Worm (Caenorhabditis elegans) whole organism, young adult: ENCODE results near the gene nfki-1.

Experiments
- B0035.1 ChIP-seq: sonication (generic microtip); optimal IDR thresholded peaks from 2 replicates; lab custom pipeline; 2016; ENCODE audit warnings: missing genetic modification characterization, mild to moderate bottlenecking, missing compliant biosample characterization, missing genotype, missing genetic modification reagents
- B0261.1 ChIP-seq: sonication (generic microtip); optimal IDR thresholded peaks from 2 replicates; lab custom pipeline; 2016; ENCODE audit warnings: mild to moderate bottlenecking, missing genetic modification characterization, moderate library complexity, missing compliant biosample characterization
- B0336.3 ChIP-seq: fragments of 200-800 bp; sonication (Bioruptor generic); IDR thresholded peaks from 2 replicates; pipeline ENCODE4 v1.3.6; 2022; ENCODE audit warnings: missing genetic modification characterization, missing compliant biosample characterization
- D2030.7 ChIP-seq: fragments of 200-800 bp; sonication (Bioruptor generic); IDR thresholded peaks from 2 replicates; pipeline ENCODE4 v1.3.6; 2022; ENCODE audit warnings: missing genetic modification reagents, missing genetic modification characterization, missing compliant biosample characterization
- F10E7.11 ChIP-seq: sonication (generic microtip); optimal IDR thresholded peaks from 2 replicates; lab custom pipeline; 2017; ENCODE audit warnings: mild to moderate bottlenecking, missing genetic modification characterization, moderate library complexity, missing compliant biosample characterization
- F52B5.7 ChIP-seq: sonication (generic microtip); optimal IDR thresholded peaks from 2 replicates; lab custom pipeline; 2016; ENCODE audit warnings: mild to moderate bottlenecking, missing genetic modification characterization, missing compliant biosample characterization
- F57A8.1 ChIP-seq: fragments of 200-800 bp; sonication (Bioruptor generic); optimal IDR thresholded peaks from 2 replicates; lab custom pipeline; 2018; ENCODE audit warnings: mild to moderate bottlenecking, missing genetic modification characterization, moderate library complexity, missing compliant biosample characterization
- K12H6.12 ChIP-seq: fragments of 200-800 bp; sonication (Bioruptor generic); optimal IDR thresholded peaks from 2 replicates; lab custom pipeline; 2018; ENCODE audit warnings: mild to moderate bottlenecking, missing genetic modification characterization, missing compliant biosample characterization
- T26A5.8 ChIP-seq: sonication (generic microtip); optimal IDR thresholded peaks from 2 replicates; lab custom pipeline; 2016; ENCODE audit warnings: missing genetic modification characterization, missing compliant biosample characterization
- Y53G8AR.9 ChIP-seq: fragments of 200-800 bp; sonication (Bioruptor generic); conservative IDR thresholded peaks from 2 replicates; pipeline ENCODE4 v1.3.6; 2022; ENCODE audit warnings: missing genetic modification reagents, missing genetic modification characterization, missing compliant biosample characterization
- ZK185.1 ChIP-seq: sonication (generic microtip); optimal IDR thresholded peaks from 2 replicates; lab custom pipeline; 2016; ENCODE audit warnings: mild to moderate bottlenecking, missing genetic modification characterization, missing compliant biosample characterization; ENCODE audit not compliant: poor library complexity, severe bottlenecking
- aptf-3 ChIP-seq: fragments of 200-800 bp; sonication (Bioruptor generic); IDR thresholded peaks from 2 replicates; pipeline ENCODE4 v1.3.6; 2022; ENCODE audit warnings: missing genetic modification characterization, missing compliant biosample characterization
- atf-7 ChIP-seq: sonication (generic microtip); optimal IDR thresholded peaks from 2 replicates; lab custom pipeline; 2017; ENCODE audit warnings: mild to moderate bottlenecking, missing genetic modification characterization, missing compliant biosample characterization
- athp-1 ChIP-seq: sonication (generic microtip); optimal IDR thresholded peaks from 2 replicates; lab custom pipeline; 2017; ENCODE audit warnings: mild to moderate bottlenecking, missing genetic modification characterization, missing compliant biosample characterization
- attf-5 ChIP-seq: fragments of 200-800 bp; sonication (Bioruptor generic); optimal IDR thresholded peaks from 2 replicates; lab custom pipeline; 2018; ENCODE audit warnings: mild to moderate bottlenecking, missing genetic modification characterization, missing compliant biosample characterization
- bed-2 ChIP-seq: fragments of 200-800 bp; sonication (Bioruptor generic); IDR thresholded peaks from 2 replicates; pipeline ENCODE4 v1.3.6; 2022; ENCODE audit warnings: missing genetic modification reagents, missing genetic modification characterization, missing compliant biosample characterization
- cebp-1 ChIP-seq, 2 experiments: fragments of 200-800 bp in 1 of 2; sonication (Bioruptor generic) in 1 of 2; sonication (generic microtip) in 1 of 2; IDR thresholded peaks in 1 of 2; optimal IDR thresholded peaks in 1 of 2; 2 replicates each; pipeline versions ENCODE4 v1.3.6 to Lab custom; 2017 to 2022; ENCODE audit warnings: missing compliant biosample characterization in 2 of 2, missing genetic modification characterization in 2 of 2, mild to moderate bottlenecking in 1 of 2, missing genetic modification reagents in 1 of 2, moderate library complexity in 1 of 2
- ceh-58 ChIP-seq: fragments of 200-800 bp; sonication (Bioruptor generic); IDR thresholded peaks from 2 replicates; pipeline ENCODE4 v1.3.6; 2022; ENCODE audit warnings: missing genetic modification characterization, missing compliant biosample characterization
- ceh-79 ChIP-seq: sonication (generic microtip); optimal IDR thresholded peaks from 2 replicates; lab custom pipeline; 2017; ENCODE audit warnings: mild to moderate bottlenecking, missing genetic modification characterization, missing compliant biosample characterization
- chd-7 ChIP-seq: sonication (generic microtip); optimal IDR thresholded peaks from 2 replicates; lab custom pipeline; 2016; ENCODE audit warnings: mild to moderate bottlenecking, missing genetic modification characterization, moderate library complexity, missing compliant biosample characterization
- dox-1 ChIP-seq: fragments of 200-800 bp; sonication (Bioruptor generic); IDR thresholded peaks from 2 replicates; pipeline ENCODE4 v1.3.6; 2022; ENCODE audit warnings: missing genetic modification reagents, missing genetic modification characterization, missing compliant biosample characterization
- ekl-4 ChIP-seq: fragments of 200-800 bp; sonication (Bioruptor generic); IDR thresholded peaks from 2 replicates; pipeline ENCODE4 v1.3.6; 2022; ENCODE audit warnings: missing genetic modification reagents, missing genetic modification characterization, missing compliant biosample characterization
- ets-4 ChIP-seq: fragments of 200-800 bp; sonication (Bioruptor generic); optimal IDR thresholded peaks from 2 replicates; lab custom pipeline; 2018; ENCODE audit warnings: mild to moderate bottlenecking, missing genetic modification characterization, missing compliant biosample characterization
- gei-17 ChIP-seq: fragments of 200-800 bp; sonication (Bioruptor generic); optimal IDR thresholded peaks from 2 replicates; lab custom pipeline; 2018; ENCODE audit warnings: mild to moderate bottlenecking, missing genetic modification characterization, missing compliant biosample characterization
- hmg-20 ChIP-seq: fragments of 200-800 bp; sonication (Bioruptor generic); IDR thresholded peaks from 2 replicates; pipeline ENCODE4 v1.3.6; 2022; ENCODE audit warnings: missing genetic modification reagents, missing genetic modification characterization, missing compliant biosample characterization
- let-526 ChIP-seq: fragments of 200-800 bp; sonication (Bioruptor generic); IDR thresholded peaks from 2 replicates; pipeline ENCODE4 v1.3.6; 2022; ENCODE audit warnings: missing genetic modification reagents, missing genetic modification characterization, missing compliant biosample characterization
- lin-35 ChIP-seq, 3 experiments: fragments of 150-350 bp in 2 of 3; sonication (generic microtip) in 1 of 3; optimal IDR thresholded peaks; 2 replicates each; lab custom pipeline; 2014 to 2018; ENCODE audit warnings: missing biosample characterization in 3 of 3, missing genetic modification characterization in 3 of 3, missing genetic modification reagents in 3 of 3
- lin-40 ChIP-seq: sonication (generic microtip); optimal IDR thresholded peaks from 2 replicates; lab custom pipeline; 2016; ENCODE audit warnings: missing genetic modification characterization, mild to moderate bottlenecking, missing compliant biosample characterization, missing genotype, missing genetic modification reagents
- lsy-27 ChIP-seq: sonication (generic microtip); optimal IDR thresholded peaks from 2 replicates; lab custom pipeline; 2017; ENCODE audit warnings: missing genetic modification characterization, mild to moderate bottlenecking, missing compliant biosample characterization, antibody characterized with exemption, missing genotype, borderline replicate concordance; ENCODE audit not compliant: insufficient read depth
- madf-10 ChIP-seq: sonication (generic microtip); optimal IDR thresholded peaks from 2 replicates; lab custom pipeline; 2016; ENCODE audit warnings: mild to moderate bottlenecking, missing genetic modification characterization, missing compliant biosample characterization
- mxl-1 ChIP-seq: sonication (generic microtip); optimal IDR thresholded peaks from 2 replicates; lab custom pipeline; 2016; ENCODE audit warnings: missing genetic modification characterization, missing compliant biosample characterization
- nfya-1 ChIP-seq: sonication (generic microtip); optimal IDR thresholded peaks from 2 replicates; lab custom pipeline; 2017; ENCODE audit warnings: antibody characterized with exemption, missing compliant biosample characterization, missing genetic modification characterization, borderline replicate concordance; ENCODE audit not compliant: insufficient read depth
- nfya-2 ChIP-seq: fragments of 200-800 bp; sonication (Bioruptor generic); IDR thresholded peaks from 2 replicates; pipeline ENCODE4 v1.3.6; 2022; ENCODE audit warnings: missing genetic modification reagents, missing genetic modification characterization, missing compliant biosample characterization
- nhr-80 ChIP-seq: sonication (generic microtip); optimal IDR thresholded peaks from 2 replicates; lab custom pipeline; 2016; ENCODE audit warnings: missing genetic modification characterization, missing compliant biosample characterization
- nhr-90 ChIP-seq: sonication (generic microtip); optimal IDR thresholded peaks from 2 replicates; lab custom pipeline; 2016; ENCODE audit warnings: missing genotype, mild to moderate bottlenecking, missing genetic modification characterization, missing compliant biosample characterization
- pbrm-1 ChIP-seq: fragments of 200-800 bp; sonication (Bioruptor generic); IDR thresholded peaks from 2 replicates; pipeline ENCODE4 v1.3.6; 2022; ENCODE audit warnings: missing genetic modification reagents, missing genetic modification characterization, missing compliant biosample characterization
- snpc-1.1 ChIP-seq: sonication (generic microtip); optimal IDR thresholded peaks from 2 replicates; lab custom pipeline; 2017; ENCODE audit warnings: missing genetic modification characterization, mild to moderate bottlenecking, missing compliant biosample characterization, antibody characterized with exemption, moderate library complexity, missing genotype, missing genetic modification reagents; ENCODE audit not compliant: insufficient read depth
- tbp1 ChIP-seq: fragments of 200-800 bp; sonication (Bioruptor generic); optimal IDR thresholded peaks from 2 replicates; lab custom pipeline; 2018; ENCODE audit warnings: mild to moderate bottlenecking, missing genetic modification characterization, missing compliant biosample characterization
- tbx-9 ChIP-seq: sonication (generic microtip); optimal IDR thresholded peaks from 2 replicates; lab custom pipeline; 2016; ENCODE audit warnings: borderline replicate concordance, missing genetic modification characterization, inconsistent platforms, missing compliant biosample characterization
- unc-62 ChIP-seq: fragments of 150-350 bp; optimal IDR thresholded peaks from 2 replicates; lab custom pipeline; 2014; ENCODE audit warnings: missing biosample characterization, missing genetic modification reagents, missing genetic modification characterization
- zfh-2 ChIP-seq: fragments of 200-800 bp; sonication (Bioruptor generic); conservative IDR thresholded peaks from 2 replicates; pipeline ENCODE4 v1.3.6; 2022; ENCODE audit warnings: missing genetic modification reagents, missing genetic modification characterization, missing compliant biosample characterization
- ztf-18 ChIP-seq: sonication (generic microtip); optimal IDR thresholded peaks from 2 replicates; lab custom pipeline; 2016; ENCODE audit warnings: missing genotype, mild to moderate bottlenecking, missing genetic modification characterization, missing compliant biosample characterization
- ztf-22 ChIP-seq: fragments of 200-800 bp; sonication (Bioruptor generic); optimal IDR thresholded peaks from 2 replicates; lab custom pipeline; 2018; ENCODE audit warnings: mild to moderate bottlenecking, missing genetic modification characterization, moderate library complexity, missing compliant biosample characterization
- ztf-25 ChIP-seq: fragments of 200-800 bp; sonication (Bioruptor generic); IDR thresholded peaks from 2 replicates; pipeline ENCODE4 v1.3.6; 2022; ENCODE audit warnings: missing genetic modification reagents, missing genetic modification characterization, missing compliant biosample characterization
- ztf-26 ChIP-seq: sonication (generic microtip); optimal IDR thresholded peaks from 2 replicates; lab custom pipeline; 2017; ENCODE audit warnings: missing genetic modification characterization, missing compliant biosample characterization
- ztf-3 ChIP-seq: fragments of 200-800 bp; sonication (Bioruptor generic); optimal IDR thresholded peaks from 2 replicates; lab custom pipeline; 2018; ENCODE audit warnings: mild to moderate bottlenecking, missing genetic modification characterization, missing compliant biosample characterization

The nfki-1 gene

ce11 chrX:15353874-15354480 lies 1.1 kb upstream of the nfki-1 start (continued):
- no peak for TF ChIP-seq nfya-1 (tag; lab: Kevin White, UChicago)
- TF ChIP-seq atf-7 (tag; lab: Kevin White, UChicago), result peak; percentile 75
- TF ChIP-seq attf-5 (GFP tag; lab: Kevin White, UChicago), result peak; percentile 89
- TF ChIP-seq B0261.1, result no peak
- TF ChIP-seq hmg-20 (GFP tag; lab: Robert Waterston, UW), result no peak
- peak; percentile 80 for TF ChIP-seq chd-7
- peak; percentile 97 for TF ChIP-seq K12H6.12 (tag; lab: Kevin White, UChicago)
- TF ChIP-seq athp-1 (tag; lab: Kevin White, UChicago), result peak; percentile 12
- TF ChIP-seq B0336.3 (GFP tag; lab: Robert Waterston, UW), result peak; percentile 74; the same call in 1 of the 2 replicates
- TF ChIP-seq F57A8.1 (GFP tag; lab: Kevin White, UChicago), result no peak
- TF ChIP-seq tbp1, result peak; percentile 25
- peak; percentile 95 for TF ChIP-seq lin-40
- no peak for TF ChIP-seq aptf-3 (GFP tag; lab: Robert Waterston, UW)
- peak; percentile 48 for TF ChIP-seq ZK185.1 (tag; lab: Kevin White, UChicago)
- peak; percentile 20 for TF ChIP-seq ceh-79 (tag; lab: Kevin White, UChicago)
- TF ChIP-seq F52B5.7 (tag; lab: Kevin White, UChicago), result no peak
- TF ChIP-seq dox-1 (GFP tag; lab: Robert Waterston, UW), result peak; percentile 76
- TF ChIP-seq F10E7.11 (tag; lab: Kevin White, UChicago), result no peak
- TF ChIP-seq nhr-90 (tag; lab: Kevin White, UChicago), result no peak
- peak; percentile 99 for TF ChIP-seq zfh-2 (GFP tag; lab: Robert Waterston, UW)
- no peak for TF ChIP-seq unc-62 (GFP tag; lab: Kevin White, UChicago)
- TF ChIP-seq ztf-26, result peak; percentile 93
- no peak for TF ChIP-seq nfya-2 (GFP tag; lab: Robert Waterston, UW)
- peak; percentile 84 for TF ChIP-seq nhr-80 (tag; lab: Kevin White, UChicago)
- no peak for TF ChIP-seq ceh-58 (GFP tag; lab: Robert Waterston, UW)
- no peak for TF ChIP-seq T26A5.8 (tag; lab: Kevin White, UChicago)
- TF ChIP-seq pbrm-1 (GFP tag; lab: Robert Waterston, UW), result peak; percentile 47
- peak; percentile 44; the same call in 1 of the 2 replicates for TF ChIP-seq Y53G8AR.9
- TF ChIP-seq ztf-3, result peak; percentile 68
- no peak for TF ChIP-seq snpc-1.1 (tag; lab: Kevin White, UChicago)
- TF ChIP-seq bed-2 (GFP tag; lab: Robert Waterston, UW), result peak; percentile 48; the same call in 1 of the 2 replicates
- peak; percentile 71 for TF ChIP-seq gei-17
- peak; percentile 33 for TF ChIP-seq ztf-22 (GFP tag; lab: Kevin White, UChicago)
- TF ChIP-seq madf-10 (tag; lab: Kevin White, UChicago), result peak; percentile 99
- TF ChIP-seq D2030.7 (GFP tag; lab: Robert Waterston, UW), result no peak
- TF ChIP-seq ekl-4 (GFP tag; lab: Robert Waterston, UW), result no peak
- peak; percentile 49 for TF ChIP-seq ztf-18 (tag; lab: Kevin White, UChicago)
- TF ChIP-seq lin-35 (GFP tag; optimal IDR thresholded peaks at IDR 0.05; lab: Kevin White, UChicago), result peak in 1 of 3 experiments; percentile 68

DNA sequence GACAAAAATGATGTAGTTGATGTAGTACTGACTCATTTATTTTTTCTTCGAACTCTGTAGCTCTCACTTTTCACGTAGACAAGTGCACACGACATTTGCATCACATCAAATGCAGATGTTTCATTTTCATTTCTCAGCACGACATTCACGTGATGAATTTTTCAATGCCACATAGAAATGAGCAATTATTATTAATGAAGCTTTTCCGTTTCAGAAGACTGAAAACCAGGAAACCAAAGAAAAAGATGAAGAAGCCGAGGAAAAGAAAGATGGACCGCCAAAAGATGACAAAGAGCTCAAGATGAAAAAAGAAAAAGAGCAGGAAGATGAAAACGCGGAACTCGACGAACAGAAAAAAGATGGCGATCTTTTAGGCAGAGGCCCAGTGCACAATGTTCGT lies 565 bp downstream of the nfki-1 start:
- TF ChIP-seq mxl-1 (tag; lab: Kevin White, UChicago) (no peak), madf-10 (tag; lab: Kevin White, UChicago) (peak; percentile 56), lsy-27 (no peak), cebp-1 (GFP tag; IDR thresholded peaks at IDR 0.05; lab: Robert Waterston, UW) (no peak), cebp-1 (tag; optimal IDR thresholded peaks at IDR 0.05; lab: Kevin White, UChicago) (no peak), tbx-9 (no peak), let-526 (GFP tag; lab: Robert Waterston, UW) (no peak), snpc-1.1 (tag; lab: Kevin White, UChicago) (no peak), ztf-18 (tag; lab: Kevin White, UChicago) (no peak), lin-35 (GFP tag; optimal IDR thresholded peaks at IDR 0.05; lab: Kevin White, UChicago) (peak in 1 of 3 experiments; percentile 43), lin-40 (no peak), B0035.1 (tag; lab: Kevin White, UChicago) (no peak), ztf-25 (GFP tag; lab: Robert Waterston, UW) (no peak), ets-4 (GFP tag; lab: Kevin White, UChicago) (no peak)
